Fruit fly (Drosophila melanogaster): ENCODE data around the gene CG43390.

CG43390 gene

dm6 chr3L:11536767-11537419 lies 42.9 kb downstream of the CG43390 start (continued):
- TF ChIP-seq CG14710 (tag; optimal IDR thresholded peaks at IDR 0.05) = no peak
- TF ChIP-seq Lhr (GFP tag; optimal IDR thresholded peaks at IDR 0.05) = no peak
- peak; percentile 47 for TF ChIP-seq NFAT (GFP tag; IDR thresholded peaks at IDR 0.05)
- no peak for TF ChIP-seq tup (GFP tag; optimal IDR thresholded peaks at IDR 0.05)
- no peak for TF ChIP-seq CG7357 (GFP tag; IDR thresholded peaks at IDR 0.05)
- TF ChIP-seq fd64A (GFP tag; optimal IDR thresholded peaks at IDR 0.05) = no peak
- no peak for TF ChIP-seq zf30C (GFP tag; optimal IDR thresholded peaks at IDR 0.05)
- TF ChIP-seq gcm2 (GFP tag; optimal IDR thresholded peaks at IDR 0.05) = no peak
- no peak for TF ChIP-seq CG31365 (tag; optimal IDR thresholded peaks at IDR 0.05)
- TF ChIP-seq CG3407 (GFP tag; optimal IDR thresholded peaks at IDR 0.05) = no peak
- no peak for TF ChIP-seq rib (GFP tag; IDR thresholded peaks at IDR 0.05)
- no peak for TF ChIP-seq vvl (GFP tag; IDR thresholded peaks at IDR 0.05)
- TF ChIP-seq CG32532 (GFP tag; IDR thresholded peaks at IDR 0.05) = 0 out of 2 replicates have a peak, but pooled peaks have one; percentile 9
- TF ChIP-seq Rfx (GFP tag; IDR thresholded peaks at IDR 0.05) = no peak; the same call in 1 of the 2 replicates
- no peak for TF ChIP-seq sens-2 (GFP tag; IDR thresholded peaks at IDR 0.05)
- no peak for TF ChIP-seq CG9437 (GFP tag; optimal IDR thresholded peaks at IDR 0.05)
- TF ChIP-seq CG10979 (tag; optimal IDR thresholded peaks at IDR 0.05) = no peak
- TF ChIP-seq CG7556 (GFP tag; optimal IDR thresholded peaks at IDR 0.05) = no peak
- TF ChIP-seq psq (GFP tag; optimal IDR thresholded peaks at IDR 0.05) = no peak
- TF ChIP-seq chif (GFP tag; optimal IDR thresholded peaks at IDR 0.05) = no peak
- no peak for TF ChIP-seq CG31388 (GFP tag; optimal IDR thresholded peaks at IDR 0.05)
- no peak for TF ChIP-seq Hand (GFP tag; optimal IDR thresholded peaks at IDR 0.05)
- no peak for TF ChIP-seq grn (GFP tag; optimal IDR thresholded peaks at IDR 0.05)
- TF ChIP-seq CG17568 (GFP tag; optimal IDR thresholded peaks at IDR 0.05) = no peak
- TF ChIP-seq CG7963 (GFP tag; IDR thresholded peaks at IDR 0.05; ENCODE audit: partially characterized antibody) = no peak
- no peak for TF ChIP-seq CG16779 (GFP tag; IDR thresholded peaks at IDR 0.05)
- TF ChIP-seq CG13624 (GFP tag; optimal IDR thresholded peaks at IDR 0.05) = no peak
- TF ChIP-seq CG11696 (GFP tag; IDR thresholded peaks at IDR 0.05) = no peak
- TF ChIP-seq GATAe (GFP tag; conservative IDR thresholded peaks at IDR 0.05) = no peak
- no peak for TF ChIP-seq mirr (GFP tag; optimal IDR thresholded peaks at IDR 0.05)
- TF ChIP-seq Drgx (GFP tag; IDR thresholded peaks at IDR 0.05) = 0 out of 2 replicates have a peak, but pooled peaks have one; percentile 23
- no peak for TF ChIP-seq vnd (GFP tag; IDR thresholded peaks at IDR 0.05; ENCODE audit: partially characterized antibody)
- TF ChIP-seq CG5245 (GFP tag; optimal IDR thresholded peaks at IDR 0.05) = no peak
- TF ChIP-seq CG14014 (GFP tag; IDR thresholded peaks at IDR 0.05) = peak; percentile 25; the same call in 1 of the 2 replicates
- TF ChIP-seq sisA (GFP tag; IDR thresholded peaks at IDR 0.05) = no peak
- peak in 1 of 2 experiments; percentile 17 for TF ChIP-seq crp (GFP tag; optimal IDR thresholded peaks at IDR 0.05)
- TF ChIP-seq Ada2b (GFP tag; IDR thresholded peaks at IDR 0.05) = no peak
- TF ChIP-seq abd-A (tag; optimal IDR thresholded peaks at IDR 0.05) = peak; percentile 62
- TF ChIP-seq CG3995 (GFP tag; optimal IDR thresholded peaks at IDR 0.05) = no peak
- no peak for TF ChIP-seq ac (GFP tag; optimal IDR thresholded peaks at IDR 0.05)
- TF ChIP-seq CG6791 (GFP tag; IDR thresholded peaks at IDR 0.05; ENCODE audit: partially characterized antibody) = 0 out of 3 replicates have a peak, but pooled peaks have one; percentile 8
- TF ChIP-seq CG14965 (GFP tag; optimal IDR thresholded peaks at IDR 0.05; ENCODE audit: borderline replicate concordance) = no peak
- TF ChIP-seq row (GFP tag; IDR thresholded peaks at IDR 0.05) = peak; percentile 17; the same call in 2 of the 3 replicates
- TF ChIP-seq CG14441 (GFP tag; IDR thresholded peaks at IDR 0.05) = 0 out of 2 replicates have a peak, but pooled peaks have one; percentile 8
- TF ChIP-seq CG17612 (GFP tag; IDR thresholded peaks at IDR 0.05) = no peak
- no peak for TF ChIP-seq stwl (tag; optimal IDR thresholded peaks at IDR 0.05)
- no peak for TF ChIP-seq CTCF (GFP tag; optimal IDR thresholded peaks at IDR 0.05)
- peak; percentile 38 for TF ChIP-seq CG12769 (tag; optimal IDR thresholded peaks at IDR 0.05)
- TF ChIP-seq ap (GFP tag; IDR thresholded peaks at IDR 0.05) = no peak
- TF ChIP-seq cas (GFP tag; IDR thresholded peaks at IDR 0.05) = no peak
- TF ChIP-seq crol (GFP tag; IDR thresholded peaks at IDR 0.05) = no peak
